Worm (Caenorhabditis elegans): ENCODE data around the gene unc-105.
A peak's percentile ranks its signal among the peaks of the same experiment; 100 is the strongest.

unc-105 gene

DNA sequence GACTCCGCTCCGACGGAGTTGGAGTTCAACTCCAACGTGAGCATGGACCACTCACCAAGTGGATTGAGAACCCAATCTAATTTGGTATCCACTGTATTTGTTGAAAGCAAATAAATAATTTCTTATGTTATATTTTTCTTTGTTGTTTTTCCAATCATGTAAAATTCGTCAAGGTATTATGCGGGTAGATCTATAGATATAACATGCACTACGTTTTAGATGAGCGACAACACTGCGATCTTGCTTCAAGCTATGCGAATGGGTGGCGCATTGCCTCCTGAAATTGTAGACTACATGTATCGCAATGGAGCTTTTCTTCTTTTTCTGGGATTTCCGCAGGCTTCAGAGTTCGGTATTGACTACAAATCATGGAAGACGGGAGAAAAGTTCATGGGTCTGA is 28.3 kb downstream of the unc-105 start, which contains the start of gene F10B5.2:
Gene F10B5.2 (plus strand): TSS at position 220 of the 400 bp plus-strand sequence.
- TF ChIP-seq nhr-23 (tag; optimal IDR thresholded peaks at IDR 0.05) (no peak), alr-1 (tag; optimal IDR thresholded peaks at IDR 0.05) (no peak), ztf-4 (tag; optimal IDR thresholded peaks at IDR 0.05) (no peak), elt-1 (tag; optimal IDR thresholded peaks at IDR 0.05) (no peak), nhr-129 (tag; optimal IDR thresholded peaks at IDR 0.05) (no peak), nhr-25 (tag; optimal IDR thresholded peaks at IDR 0.05) (no peak), nhr-10 (tag; optimal IDR thresholded peaks at IDR 0.05) (no peak), unc-62 (GFP tag; optimal IDR thresholded peaks at IDR 0.05) (no peak), lin-39 (tag; optimal IDR thresholded peaks at IDR 0.05) (no peak)

ce11 chrII:8149930-8150329 is 33.7 kb downstream of the unc-105 start, which contains the start of gene F10B5.3:
Gene F10B5.3 (minus strand): TSS chrII:8150030.
- no peak for TF ChIP-seq R02D3.7 (tag; optimal IDR thresholded peaks at IDR 0.05)
- TF ChIP-seq sma-9 (GFP tag; optimal IDR thresholded peaks at IDR 0.05), result no peak
- TF ChIP-seq sma-9 (tag; optimal IDR thresholded peaks at IDR 0.05), result no peak
- TF ChIP-seq skn-1 (tag; optimal IDR thresholded peaks at IDR 0.05), result no peak
- TF ChIP-seq nhr-10 (tag; optimal IDR thresholded peaks at IDR 0.05), result no peak
- no peak for TF ChIP-seq crh-2 (tag; optimal IDR thresholded peaks at IDR 0.05)
- no peak for TF ChIP-seq egl-27 (tag; optimal IDR thresholded peaks at IDR 0.05)
- TF ChIP-seq lsy-2 (tag; optimal IDR thresholded peaks at IDR 0.05), result no peak
- no peak for TF ChIP-seq gmeb-1 (tag; optimal IDR thresholded peaks at IDR 0.05)

DNA sequence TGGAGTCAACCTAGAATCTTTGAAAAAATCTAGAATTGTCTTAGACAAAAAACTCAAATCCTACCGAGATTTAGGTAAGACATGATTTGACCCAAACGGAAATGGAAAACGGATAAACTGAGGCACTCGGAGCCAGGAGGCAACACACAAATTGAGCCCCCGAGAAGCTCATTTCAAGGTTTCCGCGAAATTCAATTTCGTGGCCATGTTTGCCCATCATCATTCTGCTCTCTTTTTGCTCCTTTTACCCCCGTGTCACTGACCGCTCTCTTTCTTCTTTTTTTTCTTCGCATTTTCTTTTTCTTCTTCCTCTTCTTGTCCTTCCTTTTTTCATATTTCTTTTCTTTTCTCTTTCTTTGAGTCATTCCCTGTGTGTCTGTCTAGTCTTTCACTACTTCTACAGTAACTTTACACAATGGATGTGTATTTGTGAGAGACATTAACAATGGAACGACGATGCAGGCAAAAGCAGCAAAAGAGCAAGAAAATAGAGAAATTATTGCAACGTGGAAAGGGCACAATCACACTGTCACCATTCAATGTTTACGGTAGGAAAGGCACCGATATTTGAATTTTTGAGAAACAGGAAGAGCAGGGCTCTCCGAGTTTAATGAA is 36.6 kb downstream of the unc-105 start:
- TF ChIP-seq elt-3 (tag; optimal IDR thresholded peaks at IDR 0.05), result no peak
- TF ChIP-seq mbf-1 (tag; optimal IDR thresholded peaks at IDR 0.05), result no peak
- TF ChIP-seq F13H6.1 (tag; optimal IDR thresholded peaks at IDR 0.05), result no peak
- no peak for TF ChIP-seq nhr-12 (tag; optimal IDR thresholded peaks at IDR 0.05)
- TF ChIP-seq blmp-1 (tag; optimal IDR thresholded peaks at IDR 0.05; ENCODE audit: insufficient read depth), result no peak
- TF ChIP-seq nhr-11 (tag; optimal IDR thresholded peaks at IDR 0.05), result no peak
- TF ChIP-seq unc-62 (GFP tag; optimal IDR thresholded peaks at IDR 0.05), result no peak
- TF ChIP-seq lsy-2 (tag; optimal IDR thresholded peaks at IDR 0.05), result no peak
- TF ChIP-seq R02D3.7 (tag; optimal IDR thresholded peaks at IDR 0.05), result no peak
- TF ChIP-seq sma-9 (GFP tag; optimal IDR thresholded peaks at IDR 0.05), result no peak
- no peak for TF ChIP-seq sma-9 (tag; optimal IDR thresholded peaks at IDR 0.05)

ce11 chrII:8156845-8157373 is 40.6 kb downstream of the unc-105 start, which contains the start of the genes tub-1 and tmem-138:
Gene tub-1 (minus strand): TSS chrII:8156945.
Gene tmem-138 (plus strand): TSS chrII:8157323.
- TF ChIP-seq nhr-25 (tag; optimal IDR thresholded peaks at IDR 0.05), result no peak
- TF ChIP-seq nhr-77 (tag; optimal IDR thresholded peaks at IDR 0.05), result no peak
- no peak for TF ChIP-seq unc-62 (GFP tag; optimal IDR thresholded peaks at IDR 0.05)
- TF ChIP-seq C34F6.9 (tag; optimal IDR thresholded peaks at IDR 0.05), result no peak
- TF ChIP-seq sem-4 (tag; optimal IDR thresholded peaks at IDR 0.05), result no peak
- no peak for TF ChIP-seq dmd-4 (tag; optimal IDR thresholded peaks at IDR 0.05)
- no peak for TF ChIP-seq nhr-129 (tag; optimal IDR thresholded peaks at IDR 0.05)
- TF ChIP-seq ceh-82 (tag; optimal IDR thresholded peaks at IDR 0.05), result no peak
- TF ChIP-seq nhr-237 (tag; optimal IDR thresholded peaks at IDR 0.05), result no peak
- TF ChIP-seq lin-13 (GFP tag; optimal IDR thresholded peaks at IDR 0.05), result no peak
- no peak for TF ChIP-seq R02D3.7 (tag; optimal IDR thresholded peaks at IDR 0.05)
- TF ChIP-seq ztf-11 (tag; optimal IDR thresholded peaks at IDR 0.05), result no peak
- no peak for TF ChIP-seq sma-9 (GFP tag; optimal IDR thresholded peaks at IDR 0.05)
- no peak for TF ChIP-seq sma-9 (tag; optimal IDR thresholded peaks at IDR 0.05)
- TF ChIP-seq ZK546.5 (tag; optimal IDR thresholded peaks at IDR 0.05), result no peak
- no peak for TF ChIP-seq blmp-1 (tag; optimal IDR thresholded peaks at IDR 0.05; ENCODE audit: insufficient read depth)
- TF ChIP-seq F13H6.1 (tag; optimal IDR thresholded peaks at IDR 0.05), result no peak

- peak; percentile 53 for TF ChIP-seq sma-9 (GFP tag; optimal IDR thresholded peaks at IDR 0.05)
- TF ChIP-seq sma-9 (tag; optimal IDR thresholded peaks at IDR 0.05), result no peak
- TF ChIP-seq mab-5 (tag; optimal IDR thresholded peaks at IDR 0.05), result no peak
- TF ChIP-seq ztf-1 (GFP tag; conservative IDR thresholded peaks at IDR 0.05), result no peak
- no peak for TF ChIP-seq aly-2 (tag; optimal IDR thresholded peaks at IDR 0.05)
- TF ChIP-seq F13H6.1 (tag; optimal IDR thresholded peaks at IDR 0.05), result no peak
- no peak for TF ChIP-seq nhr-11 (tag; optimal IDR thresholded peaks at IDR 0.05)
- no peak for TF ChIP-seq zag-1 (tag; optimal IDR thresholded peaks at IDR 0.05)
- peak; percentile 41 for TF ChIP-seq crh-2 (tag; optimal IDR thresholded peaks at IDR 0.05)
- TF ChIP-seq unc-55 (GFP tag; optimal IDR thresholded peaks at IDR 0.05), result no peak
- TF ChIP-seq nhr-77 (tag; optimal IDR thresholded peaks at IDR 0.05), result no peak
- TF ChIP-seq ceh-82 (tag; optimal IDR thresholded peaks at IDR 0.05), result no peak
- TF ChIP-seq mdl-1 (tag; optimal IDR thresholded peaks at IDR 0.05), result no peak
- no peak for TF ChIP-seq ceh-16 (tag; optimal IDR thresholded peaks at IDR 0.05)
- no peak for TF ChIP-seq unc-39 (tag; optimal IDR thresholded peaks at IDR 0.05)
- TF ChIP-seq alr-1 (tag; optimal IDR thresholded peaks at IDR 0.05), result no peak
- TF ChIP-seq sem-4 (tag; optimal IDR thresholded peaks at IDR 0.05), result no peak
- no peak for TF ChIP-seq R02D3.7 (tag; optimal IDR thresholded peaks at IDR 0.05)
- TF ChIP-seq sma-3 (GFP tag; optimal IDR thresholded peaks at IDR 0.05), result no peak
- no peak for TF ChIP-seq lin-13 (GFP tag; optimal IDR thresholded peaks at IDR 0.05)
- TF ChIP-seq lin-11 (tag; optimal IDR thresholded peaks at IDR 0.05), result peak; percentile 8
- no peak for TF ChIP-seq egl-27 (tag; optimal IDR thresholded peaks at IDR 0.05)
- TF ChIP-seq blmp-1 (tag; optimal IDR thresholded peaks at IDR 0.05; ENCODE audit: insufficient read depth), result no peak
- TF ChIP-seq gmeb-1 (tag; optimal IDR thresholded peaks at IDR 0.05), result peak; percentile 83
- no peak for TF ChIP-seq lin-39 (tag; optimal IDR thresholded peaks at IDR 0.05)
- TF ChIP-seq mbf-1 (tag; optimal IDR thresholded peaks at IDR 0.05), result no peak
These were observed 41.7 kb downstream of the unc-105 start, which contains the start of gene pch-2 for ce11 chrII:8157991-8158390. Gene pch-2 (plus strand): TSS chrII:8158349.
